Fruit fly (Drosophila melanogaster) whole organism, pupa: ENCODE data around the gene Pdh.

Experiments
- CG10348 ChIP-seq: fragments of 200-800 bp; sonication (Bioruptor generic); IDR thresholded peaks from 2 replicates; pipeline ENCODE4 v1.3.6; 2022; ENCODE audit warnings: missing biosample characterization, missing genetic modification characterization
- CG12605 ChIP-seq: fragments of 200-800 bp; sonication (Bioruptor generic); IDR thresholded peaks from 2 replicates; pipeline ENCODE4 v1.3.6; 2022; ENCODE audit warnings: missing biosample characterization, missing genetic modification characterization
- CG15710 ChIP-seq: fragments of 200-800 bp; sonication (Bioruptor generic); optimal IDR thresholded peaks from 2 replicates; lab custom pipeline; 2018; ENCODE audit warnings: missing biosample characterization, mild to moderate bottlenecking, missing genetic modification characterization, moderate library complexity
- CG32121 ChIP-seq: fragments of 200-800 bp; sonication (Bioruptor generic); IDR thresholded peaks from 2 replicates; pipeline ENCODE4 v1.3.6; 2022; ENCODE audit warnings: missing biosample characterization, missing genetic modification characterization
- CG4496 ChIP-seq: fragments of 200-800 bp; sonication (Bioruptor generic); IDR thresholded peaks from 3 replicates; pipeline ENCODE4 v1.3.6; 2022; ENCODE audit warnings: missing biosample characterization, missing genetic modification characterization
- CG8301 ChIP-seq: fragments of 200-800 bp; sonication (Bioruptor generic); optimal IDR thresholded peaks from 2 replicates; lab custom pipeline; 2018; ENCODE audit warnings: missing biosample characterization, mild to moderate bottlenecking, missing genetic modification characterization
- EcR ChIP-seq: fragments of 200-800 bp; sonication (Bioruptor generic); optimal IDR thresholded peaks from 3 replicates; lab custom pipeline; 2019; ENCODE audit warnings: missing biosample characterization, missing genetic modification characterization, mild to moderate bottlenecking, moderate library complexity, missing genetic modification reagents
- Ets98B ChIP-seq: fragments of 200-800 bp; sonication (Bioruptor generic); IDR thresholded peaks from 2 replicates; pipeline ENCODE4 v1.3.6; 2022; ENCODE audit warnings: missing biosample characterization, missing genetic modification characterization
- Pif1A ChIP-seq: fragments of 200-800 bp; sonication (Bioruptor generic); optimal IDR thresholded peaks from 3 replicates; lab custom pipeline; 2016; ENCODE audit warnings: missing biosample characterization, missing genetic modification characterization
- Snoo ChIP-seq: fragments of 200-800 bp; sonication (Bioruptor generic); optimal IDR thresholded peaks from 3 replicates; lab custom pipeline; 2017; ENCODE audit warnings: missing biosample characterization, mild to moderate bottlenecking, missing genetic modification characterization, inconsistent platforms
- fd96Ca ChIP-seq: fragments of 200-800 bp; sonication (Bioruptor generic); IDR thresholded peaks from 3 replicates; pipeline ENCODE4 v1.3.6; 2022; ENCODE audit warnings: missing biosample characterization, missing genetic modification characterization
- rn ChIP-seq: fragments of 200-800 bp; sonication (Bioruptor generic); IDR thresholded peaks from 2 replicates; pipeline ENCODE4 v1.3.6; 2022; ENCODE audit warnings: missing biosample characterization, missing genetic modification characterization

dm6 chr3L:16321172-16321571, 32.9 kb downstream of the Pdh start, which contains the start of gene CG42718:
- TF ChIP-seq CG15710 (tag; lab: Kevin White, UChicago), result no peak
- TF ChIP-seq EcR (GFP tag; lab: Kevin White, UChicago), result no peak
- no peak for TF ChIP-seq CG8301 (tag; lab: Kevin White, UChicago)
- TF ChIP-seq rn (GFP tag; lab: Robert Waterston, UW), result no peak
- TF ChIP-seq Snoo (tag; lab: Kevin White, UChicago), result no peak
- no peak for TF ChIP-seq CG4496 (GFP tag; lab: Robert Waterston, UW)
- no peak for TF ChIP-seq CG12605 (GFP tag; lab: Robert Waterston, UW)
- TF ChIP-seq CG32121 (GFP tag; lab: Robert Waterston, UW), result no peak
- no peak for TF ChIP-seq CG10348 (GFP tag; lab: Robert Waterston, UW)
- TF ChIP-seq Pif1A (GFP tag; lab: Kevin White, UChicago), result no peak
- TF ChIP-seq fd96Ca, result no peak
- no peak for TF ChIP-seq Ets98B (GFP tag; lab: Robert Waterston, UW)
